Fruit fly (Drosophila melanogaster): ENCODE measurements around the gene CG14913.

The CG14913 gene

DNA sequence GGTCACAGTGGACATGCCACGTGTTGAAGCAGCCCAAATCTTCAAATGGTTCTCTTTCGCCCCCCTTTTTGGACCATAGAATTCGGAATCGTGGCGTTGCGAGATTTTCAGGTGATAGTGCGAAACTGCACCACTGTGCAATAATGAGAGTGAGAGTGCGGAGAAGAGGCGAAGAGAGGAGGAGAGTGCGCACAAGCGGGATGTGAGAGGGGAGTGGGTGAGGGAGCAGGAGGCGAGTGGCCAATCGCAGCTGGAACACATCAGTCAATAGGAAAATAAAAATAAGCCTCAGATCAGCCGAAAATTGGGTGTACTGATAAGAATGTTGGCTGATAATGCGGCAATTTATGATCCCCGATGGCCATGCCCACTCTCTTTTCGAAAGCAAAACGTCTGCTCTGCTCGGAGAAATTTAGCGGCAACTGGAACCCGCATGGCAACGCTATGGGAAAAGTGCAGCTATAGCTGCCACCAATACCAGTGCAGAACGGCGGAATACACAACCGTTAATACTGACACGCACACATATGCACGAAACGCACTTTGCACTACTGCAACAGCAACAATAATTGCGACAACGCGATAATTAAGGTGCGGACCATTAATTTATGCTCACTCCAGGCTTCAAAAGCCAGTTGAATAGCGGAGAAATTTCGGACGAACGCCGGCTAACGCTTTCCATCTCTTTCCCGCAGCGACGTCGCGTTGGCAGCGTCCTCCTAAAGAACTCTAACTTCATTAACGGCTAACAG is 49.4 kb upstream of the CG14913 start (continued):
- TF ChIP-seq Gug (GFP tag; IDR thresholded peaks at IDR 0.05) (no peak), ss (GFP tag; optimal IDR thresholded peaks at IDR 0.05) (peak; percentile 84), Lpt (GFP tag; optimal IDR thresholded peaks at IDR 0.05) (peak; percentile 28), eg (GFP tag; IDR thresholded peaks at IDR 0.05) (peak; percentile 63; the same call in 2 of the 3 replicates), Eip75B (GFP tag; optimal IDR thresholded peaks at IDR 0.05) (peak; percentile 24), CG1621 (tag; optimal IDR thresholded peaks at IDR 0.05) (peak; percentile 50), fkh (GFP tag; optimal IDR thresholded peaks at IDR 0.05) (peak; percentile 26), Eip93F (GFP tag; optimal IDR thresholded peaks at IDR 0.05) (no peak), OdsH (GFP tag; optimal IDR thresholded peaks at IDR 0.05) (peak; percentile 3), spab (GFP tag; optimal IDR thresholded peaks at IDR 0.05) (peak; percentile 73), Hr39 (GFP tag; optimal IDR thresholded peaks at IDR 0.05) (peak; percentile 15), CG32006 (GFP tag; optimal IDR thresholded peaks at IDR 0.05) (peak; percentile 54)

DNA sequence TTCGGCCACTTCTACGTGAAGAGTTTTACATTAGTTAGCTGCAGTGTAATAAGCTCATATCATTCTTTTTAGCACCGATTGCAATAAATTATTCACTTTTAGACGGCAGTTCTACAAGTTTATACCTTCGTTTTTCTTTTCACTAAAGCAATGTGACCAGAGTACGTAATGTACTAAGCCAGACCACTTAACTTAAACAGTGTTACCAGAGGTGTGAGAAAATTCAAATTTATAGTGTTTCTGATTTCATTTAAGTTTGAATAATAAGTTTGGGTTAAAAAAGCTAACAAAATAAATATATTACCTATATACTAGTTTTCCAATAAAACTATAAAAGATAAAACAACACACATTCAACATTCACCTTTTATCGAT is 48.8 kb upstream of the CG14913 start:
- TF ChIP-seq vri (GFP tag; optimal IDR thresholded peaks at IDR 0.05) (no peak), CG3032 (tag; optimal IDR thresholded peaks at IDR 0.05) (no peak), CG32006 (GFP tag; optimal IDR thresholded peaks at IDR 0.05) (no peak), Met (GFP tag; optimal IDR thresholded peaks at IDR 0.05) (no peak), CG6792 (GFP tag; optimal IDR thresholded peaks at IDR 0.05) (no peak), CG6808 (GFP tag; optimal IDR thresholded peaks at IDR 0.05) (no peak), Smox (GFP tag; optimal IDR thresholded peaks at IDR 0.05) (no peak), Sox15 (GFP tag; optimal IDR thresholded peaks at IDR 0.05) (no peak), eg (GFP tag; IDR thresholded peaks at IDR 0.05) (no peak), svp (GFP tag) (no peak), Blimp-1 (GFP tag; optimal IDR thresholded peaks at IDR 0.05) (no peak), fd85E (GFP tag; optimal IDR thresholded peaks at IDR 0.05) (no peak), CG8119 (GFP tag; IDR thresholded peaks at IDR 0.05) (no peak), spab (GFP tag; optimal IDR thresholded peaks at IDR 0.05) (no peak), CG11902 (GFP tag; optimal IDR thresholded peaks at IDR 0.05) (no peak), CG9139 (GFP tag; optimal IDR thresholded peaks at IDR 0.05) (no peak), CG4318 (GFP tag; optimal IDR thresholded peaks at IDR 0.05) (no peak), CG16779 (tag; optimal IDR thresholded peaks at IDR 0.05) (no peak)

DNA sequence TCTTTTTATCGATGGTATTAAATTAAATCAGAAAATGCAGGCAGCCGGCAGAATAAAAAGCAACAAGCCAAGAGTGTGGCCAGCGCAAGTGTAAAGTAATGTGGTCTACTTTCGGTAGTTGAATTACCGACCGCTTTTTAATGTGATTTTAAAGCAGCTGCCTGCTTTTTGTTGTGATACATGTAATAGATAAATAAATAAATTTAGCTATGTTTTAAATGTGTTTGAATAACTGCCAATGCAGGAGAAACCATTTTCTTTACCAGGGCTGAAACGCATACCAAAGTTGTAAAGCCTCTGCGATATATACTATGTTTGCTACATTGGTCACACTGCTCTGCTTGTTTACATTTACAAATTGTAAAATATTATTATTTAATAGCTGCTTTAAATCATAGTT is 46.7 kb upstream of the CG14913 start, which contains the start of the genes Tmem214 and YL-1:
Gene Tmem214 (minus strand): TSS at position 142 of the 400 bp plus-strand sequence.
Gene YL-1 (plus strand): TSS at position 310 of the 400 bp plus-strand sequence.
- no peak for TF ChIP-seq CG9139 (GFP tag; optimal IDR thresholded peaks at IDR 0.05)
- TF ChIP-seq Sox14 (GFP tag; optimal IDR thresholded peaks at IDR 0.05): peak; percentile 14
- TF ChIP-seq Hr39 (GFP tag; optimal IDR thresholded peaks at IDR 0.05): no peak
- TF ChIP-seq fkh (GFP tag; optimal IDR thresholded peaks at IDR 0.05): peak; percentile 95
- TF ChIP-seq esn (GFP tag; optimal IDR thresholded peaks at IDR 0.05): peak; percentile 3
- TF ChIP-seq spab (GFP tag; optimal IDR thresholded peaks at IDR 0.05): no peak
- no peak for TF ChIP-seq acj6 (GFP tag; optimal IDR thresholded peaks at IDR 0.05)
- TF ChIP-seq OdsH (GFP tag; optimal IDR thresholded peaks at IDR 0.05): no peak
- peak; percentile 62 for TF ChIP-seq vri (GFP tag; optimal IDR thresholded peaks at IDR 0.05)
- TF ChIP-seq CG3032 (tag; optimal IDR thresholded peaks at IDR 0.05): peak; percentile 7
- TF ChIP-seq Eip78C (GFP tag): peak; percentile 75
- no peak for TF ChIP-seq topi (GFP tag; optimal IDR thresholded peaks at IDR 0.05)

DNA sequence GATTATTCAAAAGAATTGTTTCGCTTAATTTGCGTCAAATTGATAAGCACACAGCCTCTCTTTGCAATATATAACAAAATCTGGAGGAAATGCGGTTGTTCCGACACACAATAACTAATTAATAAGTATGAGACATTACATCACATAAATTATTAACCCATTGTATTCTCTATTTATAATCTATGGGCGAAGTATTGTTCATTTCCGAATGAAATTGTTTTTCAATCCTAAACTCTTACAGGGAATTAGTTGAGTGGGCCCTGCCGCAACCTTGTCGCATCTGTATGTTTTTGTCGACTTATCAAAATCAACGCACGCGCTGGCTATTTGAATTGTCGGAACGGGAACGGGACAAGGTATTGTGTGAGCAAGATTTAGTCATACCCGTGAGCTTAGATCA is 44.6 kb upstream of the CG14913 start, which contains the start of gene CG16743:
Gene CG16743 (plus strand): TSS at position 57 of the 400 bp plus-strand sequence.
- TF ChIP-seq vri (GFP tag; optimal IDR thresholded peaks at IDR 0.05) (peak; percentile 30), CG8319 (GFP tag; optimal IDR thresholded peaks at IDR 0.05) (no peak), Eip78C (GFP tag) (peak; percentile 67), CG31627 (GFP tag; optimal IDR thresholded peaks at IDR 0.05) (peak; percentile 25), cyc (GFP tag; optimal IDR thresholded peaks at IDR 0.05) (peak; percentile 16), CG7368 (GFP tag; optimal IDR thresholded peaks at IDR 0.05) (no peak), esn (GFP tag; optimal IDR thresholded peaks at IDR 0.05) (peak; percentile 35), Eip93F (GFP tag; optimal IDR thresholded peaks at IDR 0.05) (no peak), CG11902 (GFP tag; optimal IDR thresholded peaks at IDR 0.05) (no peak), CG6808 (GFP tag; optimal IDR thresholded peaks at IDR 0.05) (no peak), svp (GFP tag) (peak; percentile 85), lz (GFP tag; optimal IDR thresholded peaks at IDR 0.05) (peak; percentile 29), topi (GFP tag; optimal IDR thresholded peaks at IDR 0.05) (peak; percentile 17)

Measured in whole organism, prepupa.